Fruit fly (Drosophila melanogaster): ENCODE data around the gene CG5246.

DNA sequence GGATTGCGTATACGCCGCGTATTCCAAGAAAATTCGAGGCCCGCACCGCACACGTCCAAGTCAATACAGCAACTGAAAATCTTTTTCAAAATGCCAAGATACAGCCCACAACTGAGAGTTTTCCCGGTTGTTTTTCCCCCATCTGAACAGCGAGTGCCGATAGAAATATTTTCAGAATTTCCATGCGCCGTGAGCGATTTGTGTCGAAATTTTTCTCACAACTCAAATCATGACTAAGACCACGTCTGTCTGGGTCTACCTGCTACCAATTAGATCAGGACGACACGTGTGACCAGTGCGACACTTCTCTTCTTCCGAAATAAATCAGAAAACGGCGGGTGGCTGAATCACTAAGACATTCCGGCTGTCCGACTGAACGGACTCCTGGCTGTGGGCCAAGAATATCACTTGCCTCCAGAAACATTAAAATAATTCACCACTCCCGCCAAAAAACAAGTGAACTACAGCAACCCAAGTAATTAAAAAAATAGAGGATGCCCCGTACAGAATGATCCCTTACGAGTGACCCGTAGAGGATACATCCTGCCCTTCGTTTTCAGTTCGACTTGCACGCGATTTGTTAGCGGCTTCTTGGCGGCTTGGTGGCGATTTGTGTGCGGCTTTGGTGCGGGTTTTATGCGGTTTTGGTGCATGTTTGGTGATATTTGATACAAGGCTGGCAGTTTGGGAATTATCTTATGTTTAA lies 10.4 kb upstream of the CG5246 start, which contains the start of gene cher:
- TF ChIP-seq CTCF (optimal IDR thresholded peaks at IDR 0.05) (no peak), CG8478 (optimal IDR thresholded peaks at IDR 0.05) (no peak)
